Fruit fly (Drosophila melanogaster): Measurements from ENCODE around the gene chm.

DNA sequence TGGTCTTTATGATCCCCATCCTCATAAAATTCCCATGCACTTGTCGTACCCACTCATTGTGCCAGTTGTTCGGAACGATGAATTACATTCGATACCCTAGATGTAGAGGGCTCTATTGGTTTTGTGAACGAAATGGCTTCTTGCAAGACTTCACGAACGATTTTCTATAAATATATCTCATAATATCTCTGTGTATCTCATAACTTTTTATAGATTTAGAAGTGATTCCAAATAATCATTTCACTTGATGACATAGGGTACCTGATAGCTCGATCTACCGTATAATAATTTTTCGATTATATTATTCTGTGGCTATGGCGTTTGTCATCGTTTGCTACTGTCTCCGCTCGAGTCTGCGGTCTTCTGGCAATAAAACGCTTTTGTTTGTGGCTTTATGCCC lies 15.3 kb upstream of the chm start:
- peak; percentile 67 for TF ChIP-seq br (GFP tag; optimal IDR thresholded peaks at IDR 0.05)
- no peak for TF ChIP-seq Jra (GFP tag; optimal IDR thresholded peaks at IDR 0.05)
- no peak for TF ChIP-seq Rel (GFP tag; optimal IDR thresholded peaks at IDR 0.05)
- no peak for TF ChIP-seq Rel (tag; optimal IDR thresholded peaks at IDR 0.05)
- TF ChIP-seq CG9705 (GFP tag; optimal IDR thresholded peaks at IDR 0.05) = no peak
- peak; percentile 12 for TF ChIP-seq tai (GFP tag; optimal IDR thresholded peaks at IDR 0.05)

Measured in whole organism, wandering third instar larva.